Worm (Caenorhabditis elegans) whole organism, young adult: ENCODE results near the gene mrp-5.

Source experiments
- B0261.1 ChIP-seq: sonication (generic microtip); optimal IDR thresholded peaks from 2 replicates; lab custom pipeline; 2016; ENCODE audit warnings: mild to moderate bottlenecking, missing genetic modification characterization, moderate library complexity, missing compliant biosample characterization
- C06A6.2 ChIP-seq: fragments of 200-800 bp; sonication (Bioruptor generic); conservative IDR thresholded peaks from 2 replicates; pipeline ENCODE4 v1.3.6; 2022; ENCODE audit warnings: missing genetic modification characterization, missing compliant biosample characterization
- F39B2.1 ChIP-seq: fragments of 200-800 bp; sonication (Bioruptor generic); IDR thresholded peaks from 2 replicates; pipeline ENCODE4 v1.3.6; 2022; ENCODE audit warnings: missing genetic modification reagents, missing genetic modification characterization, missing compliant biosample characterization
- F52B5.7 ChIP-seq: sonication (generic microtip); optimal IDR thresholded peaks from 2 replicates; lab custom pipeline; 2016; ENCODE audit warnings: mild to moderate bottlenecking, missing genetic modification characterization, missing compliant biosample characterization
- F55B11.4 ChIP-seq: sonication (generic microtip); optimal IDR thresholded peaks from 2 replicates; lab custom pipeline; 2016; ENCODE audit warnings: missing compliant biosample characterization, missing genetic modification characterization, borderline replicate concordance; ENCODE audit not compliant: insufficient read depth
- K11D2.4 ChIP-seq: fragments of 200-800 bp; sonication (Bioruptor generic); IDR thresholded peaks from 2 replicates; pipeline ENCODE4 v1.3.6; 2022; ENCODE audit warnings: missing genetic modification reagents, missing genetic modification characterization, missing compliant biosample characterization
- T26A5.8 ChIP-seq: sonication (generic microtip); optimal IDR thresholded peaks from 2 replicates; lab custom pipeline; 2016; ENCODE audit warnings: missing genetic modification characterization, missing compliant biosample characterization
- Y53F4B.3 ChIP-seq: fragments of 200-800 bp; sonication (Bioruptor generic); IDR thresholded peaks from 2 replicates; pipeline ENCODE4 v1.3.6; 2022; ENCODE audit warnings: missing genetic modification reagents, missing genetic modification characterization, missing compliant biosample characterization
- ama-1 ChIP-seq, 3 experiments: fragments of 150-350 bp in 1 of 3; sonication (generic microtip) in 2 of 3; optimal IDR thresholded peaks; 2 replicates each; lab custom pipeline; 2014 to 2018; ENCODE audit warnings: missing biosample characterization in 2 of 3, missing genetic modification characterization in 2 of 3, missing genetic modification reagents in 2 of 3
- aptf-3 ChIP-seq: fragments of 200-800 bp; sonication (Bioruptor generic); IDR thresholded peaks from 2 replicates; pipeline ENCODE4 v1.3.6; 2022; ENCODE audit warnings: missing genetic modification characterization, missing compliant biosample characterization
- attf-3 ChIP-seq: fragments of 200-800 bp; sonication (Bioruptor generic); conservative IDR thresholded peaks from 2 replicates; pipeline ENCODE4 v1.3.6; 2022; ENCODE audit warnings: missing genetic modification reagents, missing genetic modification characterization, missing compliant biosample characterization
- bed-1 ChIP-seq: fragments of 200-800 bp; sonication (Bioruptor generic); IDR thresholded peaks from 2 replicates; pipeline ENCODE4 v1.3.6; 2022; ENCODE audit warnings: missing genetic modification reagents, missing genetic modification characterization, missing compliant biosample characterization
- ccch-3 ChIP-seq: fragments of 200-800 bp; sonication (Bioruptor generic); optimal IDR thresholded peaks from 2 replicates; lab custom pipeline; 2018; ENCODE audit warnings: mild to moderate bottlenecking, missing genetic modification characterization, missing compliant biosample characterization
- dox-1 ChIP-seq: fragments of 200-800 bp; sonication (Bioruptor generic); IDR thresholded peaks from 2 replicates; pipeline ENCODE4 v1.3.6; 2022; ENCODE audit warnings: missing genetic modification reagents, missing genetic modification characterization, missing compliant biosample characterization
- dpff-1 ChIP-seq: sonication (generic microtip); optimal IDR thresholded peaks from 2 replicates; lab custom pipeline; 2017; ENCODE audit warnings: mild to moderate bottlenecking, missing genetic modification characterization, missing compliant biosample characterization
- dpl-1 ChIP-seq: fragments of 150-350 bp; optimal IDR thresholded peaks from 2 replicates; lab custom pipeline; 2014; ENCODE audit warnings: missing biosample characterization, missing genetic modification reagents, missing genetic modification characterization
- egrh-3 ChIP-seq: fragments of 200-800 bp; sonication (Bioruptor generic); IDR thresholded peaks from 2 replicates; pipeline ENCODE4 v1.3.6; 2022; ENCODE audit warnings: missing genetic modification reagents, missing genetic modification characterization, missing compliant biosample characterization
- fkh-3 ChIP-seq: sonication (generic microtip); optimal IDR thresholded peaks from 2 replicates; lab custom pipeline; 2016; ENCODE audit warnings: mild to moderate bottlenecking, missing genetic modification characterization, missing compliant biosample characterization
- him-1 ChIP-seq: sonication (generic microtip); optimal IDR thresholded peaks from 2 replicates; lab custom pipeline; 2016; ENCODE audit warnings: missing genotype, missing genetic modification reagents, missing genetic modification characterization, missing compliant biosample characterization
- hlh-12 ChIP-seq: sonication (generic microtip); optimal IDR thresholded peaks from 2 replicates; lab custom pipeline; 2016; ENCODE audit warnings: missing genetic modification characterization, missing compliant biosample characterization
- hlh-26 ChIP-seq: fragments of 200-800 bp; sonication (Bioruptor generic); conservative IDR thresholded peaks from 2 replicates; pipeline ENCODE4 v1.3.6; 2022; ENCODE audit warnings: missing genetic modification reagents, missing genetic modification characterization, missing compliant biosample characterization
- hmg-20 ChIP-seq: fragments of 200-800 bp; sonication (Bioruptor generic); IDR thresholded peaks from 2 replicates; pipeline ENCODE4 v1.3.6; 2022; ENCODE audit warnings: missing genetic modification reagents, missing genetic modification characterization, missing compliant biosample characterization
- lag-1 ChIP-seq: fragments of 200-800 bp; sonication (Bioruptor generic); IDR thresholded peaks from 2 replicates; pipeline ENCODE4 v1.3.6; 2022; ENCODE audit warnings: missing genetic modification reagents, missing genetic modification characterization, missing compliant biosample characterization
- let-526 ChIP-seq: fragments of 200-800 bp; sonication (Bioruptor generic); IDR thresholded peaks from 2 replicates; pipeline ENCODE4 v1.3.6; 2022; ENCODE audit warnings: missing genetic modification reagents, missing genetic modification characterization, missing compliant biosample characterization
- lsl-1 ChIP-seq: fragments of 200-800 bp; sonication (Bioruptor generic); optimal IDR thresholded peaks from 2 replicates; lab custom pipeline; 2018; ENCODE audit warnings: mild to moderate bottlenecking, missing genetic modification characterization, moderate library complexity, missing compliant biosample characterization
- madf-6 ChIP-seq: fragments of 200-800 bp; sonication (Bioruptor generic); IDR thresholded peaks from 2 replicates; pipeline ENCODE4 v1.3.6; 2022; ENCODE audit warnings: missing genetic modification reagents, missing genetic modification characterization, missing compliant biosample characterization
- madf-8 ChIP-seq: fragments of 200-800 bp; sonication (Bioruptor generic); conservative IDR thresholded peaks from 2 replicates; pipeline ENCODE4 v1.3.6; 2022; ENCODE audit warnings: missing genetic modification reagents, missing genetic modification characterization, missing compliant biosample characterization
- mcd-1 ChIP-seq: fragments of 200-800 bp; sonication (Bioruptor generic); IDR thresholded peaks from 2 replicates; pipeline ENCODE4 v1.3.6; 2022; ENCODE audit warnings: missing genetic modification reagents, missing genetic modification characterization, missing compliant biosample characterization
- mel-28 ChIP-seq: sonication (generic microtip); optimal IDR thresholded peaks from 2 replicates; lab custom pipeline; 2016; ENCODE audit warnings: borderline replicate concordance, mild to moderate bottlenecking, missing genetic modification characterization, missing compliant biosample characterization
- mes-4 ChIP-seq: sonication (generic microtip); optimal IDR thresholded peaks from 2 replicates; lab custom pipeline; 2016; ENCODE audit warnings: missing genotype, missing genetic modification characterization, missing compliant biosample characterization
- nhr-27 ChIP-seq: fragments of 200-800 bp; sonication (Bioruptor generic); optimal IDR thresholded peaks from 2 replicates; lab custom pipeline; 2018; ENCODE audit warnings: mild to moderate bottlenecking, missing genetic modification characterization, moderate library complexity, missing compliant biosample characterization
- nhr-80 ChIP-seq: sonication (generic microtip); optimal IDR thresholded peaks from 2 replicates; lab custom pipeline; 2016; ENCODE audit warnings: missing genetic modification characterization, missing compliant biosample characterization
- rcor-1 ChIP-seq: fragments of 200-800 bp; sonication (Bioruptor generic); IDR thresholded peaks from 2 replicates; pipeline ENCODE4 v1.3.6; 2022; ENCODE audit warnings: missing genetic modification reagents, missing genetic modification characterization, missing compliant biosample characterization
- snpc-1.1 ChIP-seq: sonication (generic microtip); optimal IDR thresholded peaks from 2 replicates; lab custom pipeline; 2017; ENCODE audit warnings: missing genetic modification characterization, mild to moderate bottlenecking, missing compliant biosample characterization, antibody characterized with exemption, moderate library complexity, missing genotype, missing genetic modification reagents; ENCODE audit not compliant: insufficient read depth
- snpc-3.4 ChIP-seq: sonication (generic microtip); optimal IDR thresholded peaks from 2 replicates; lab custom pipeline; 2017; ENCODE audit warnings: missing genetic modification characterization, mild to moderate bottlenecking, missing compliant biosample characterization, antibody characterized with exemption, moderate library complexity, missing genotype, missing genetic modification reagents
- sptf-2 ChIP-seq: fragments of 200-800 bp; sonication (Bioruptor generic); optimal IDR thresholded peaks from 2 replicates; lab custom pipeline; 2018; ENCODE audit warnings: mild to moderate bottlenecking, missing genetic modification characterization, missing compliant biosample characterization
- tbp1 ChIP-seq: fragments of 200-800 bp; sonication (Bioruptor generic); optimal IDR thresholded peaks from 2 replicates; lab custom pipeline; 2018; ENCODE audit warnings: mild to moderate bottlenecking, missing genetic modification characterization, missing compliant biosample characterization
- zfh-2 ChIP-seq: fragments of 200-800 bp; sonication (Bioruptor generic); conservative IDR thresholded peaks from 2 replicates; pipeline ENCODE4 v1.3.6; 2022; ENCODE audit warnings: missing genetic modification reagents, missing genetic modification characterization, missing compliant biosample characterization
- ztf-18 ChIP-seq: sonication (generic microtip); optimal IDR thresholded peaks from 2 replicates; lab custom pipeline; 2016; ENCODE audit warnings: missing genotype, mild to moderate bottlenecking, missing genetic modification characterization, missing compliant biosample characterization

Gene mrp-5

ce11 chrX:14958401-14958800 lies 12.3 kb upstream of the mrp-5 start:
- TF ChIP-seq zfh-2 (GFP tag; lab: Robert Waterston, UW) (no peak), snpc-1.1 (no peak), F55B11.4 (tag; lab: Kevin White, UChicago) (no peak), egrh-3 (GFP tag; lab: Robert Waterston, UW) (no peak), dpl-1 (GFP tag; lab: Kevin White, UChicago) (no peak), lag-1 (GFP tag; lab: Robert Waterston, UW) (no peak), mcd-1 (no peak), ccch-3 (GFP tag; lab: Kevin White, UChicago) (no peak), nhr-80 (no peak), hlh-12 (tag; lab: Kevin White, UChicago) (no peak), snpc-3.4 (tag; lab: Kevin White, UChicago) (no peak), C06A6.2 (GFP tag; lab: Robert Waterston, UW) (no peak), Y53F4B.3 (GFP tag; lab: Robert Waterston, UW) (no peak), aptf-3 (GFP tag; lab: Robert Waterston, UW) (no peak), B0261.1 (tag; lab: Kevin White, UChicago) (no peak), him-1 (tag; lab: Kevin White, UChicago) (no peak), ztf-18 (tag; lab: Kevin White, UChicago) (no peak), fkh-3 (tag; lab: Kevin White, UChicago) (no peak)

ce11 chrX:14957176-14957575 lies 11.1 kb upstream of the mrp-5 start:
- no peak for TF ChIP-seq nhr-27 (tag; lab: Kevin White, UChicago)
- TF ChIP-seq ztf-18 (tag; lab: Kevin White, UChicago) = no peak
- no peak for TF ChIP-seq bed-1 (GFP tag; lab: Robert Waterston, UW)
- no peak for TF ChIP-seq mcd-1
- TF ChIP-seq T26A5.8 (tag; lab: Kevin White, UChicago) = no peak
- TF ChIP-seq dpl-1 (GFP tag; lab: Kevin White, UChicago) = no peak
- TF ChIP-seq K11D2.4 = no peak
- TF ChIP-seq lsl-1 (GFP tag; lab: Kevin White, UChicago) = no peak
- no peak for TF ChIP-seq madf-6
- TF ChIP-seq rcor-1 (GFP tag; lab: Robert Waterston, UW) = no peak
- TF ChIP-seq madf-8 (GFP tag; lab: Robert Waterston, UW) = no peak
- no peak for TF ChIP-seq dpff-1
- no peak for TF ChIP-seq attf-3
- TF ChIP-seq mel-28 (tag; lab: Kevin White, UChicago) = no peak

ce11 chrX:14954548-14954947 lies 8.4 kb upstream of the mrp-5 start, which contains the start of gene pag-3:
Gene pag-3 (minus strand): TSS chrX:14954648.
- TF ChIP-seq tbp1 (no peak), mes-4 (tag; lab: Kevin White, UChicago) (no peak), zfh-2 (GFP tag; lab: Robert Waterston, UW) (no peak), dox-1 (no peak), T26A5.8 (tag; lab: Kevin White, UChicago) (no peak), let-526 (no peak), hlh-26 (GFP tag; lab: Robert Waterston, UW) (no peak), Y53F4B.3 (GFP tag; lab: Robert Waterston, UW) (no peak), F52B5.7 (no peak), ccch-3 (GFP tag; lab: Kevin White, UChicago) (no peak), F39B2.1 (GFP tag; lab: Robert Waterston, UW) (no peak), sptf-2 (no peak), ama-1 (optimal IDR thresholded peaks at IDR 0.05; lab: Kevin White, UChicago) (no peak), ama-1 (GFP tag; optimal IDR thresholded peaks at IDR 0.05; lab: Kevin White, UChicago) (no peak), hmg-20 (GFP tag; lab: Robert Waterston, UW) (no peak)
